Fruit fly (Drosophila melanogaster) whole organism, embryonic: ENCODE measurements around the gene Rlb1.

Experiments used
- Abd-B ChIP-seq: fragments of 200-800 bp; sonication (Bioruptor generic); optimal IDR thresholded peaks from 2 replicates; lab custom pipeline; 2018; ENCODE audit warnings: missing biosample characterization, mild to moderate bottlenecking, missing genetic modification characterization, moderate library complexity
- CG10959 ChIP-seq: fragments of 200-800 bp; sonication (Bioruptor generic); IDR thresholded peaks from 2 replicates; pipeline ENCODE4 v1.3.6; 2022; ENCODE audit warnings: missing biosample characterization, missing genetic modification characterization
- CG11560 ChIP-seq: fragments of 200-800 bp; sonication (Bioruptor generic); IDR thresholded peaks from 3 replicates; pipeline ENCODE4 v1.3.6; 2022; ENCODE audit warnings: missing biosample characterization, missing genetic modification characterization
- CG12236 ChIP-seq: fragments of 200-800 bp; sonication (Bioruptor generic); optimal IDR thresholded peaks from 2 replicates; lab custom pipeline; 2016; ENCODE audit warnings: missing biosample characterization, missing genetic modification characterization
- CG14014 ChIP-seq: fragments of 200-800 bp; sonication (Bioruptor generic); IDR thresholded peaks from 2 replicates; pipeline ENCODE4 v1.3.6; 2022; ENCODE audit warnings: missing biosample characterization, missing genetic modification characterization
- CG15601 ChIP-seq: fragments of 200-800 bp; sonication (Bioruptor generic); optimal IDR thresholded peaks from 3 replicates; lab custom pipeline; 2019; ENCODE audit warnings: missing biosample characterization, mild to moderate bottlenecking, missing genetic modification characterization, moderate library complexity
- CG16779 ChIP-seq: fragments of 200-800 bp; sonication (Bioruptor generic); IDR thresholded peaks from 2 replicates; pipeline ENCODE4 v1.3.6; 2022; ENCODE audit warnings: missing biosample characterization, missing genetic modification characterization
- CG17328 ChIP-seq: fragments of 200-800 bp; sonication (Bioruptor generic); IDR thresholded peaks from 2 replicates; pipeline ENCODE4 v1.3.6; 2022; ENCODE audit warnings: missing biosample characterization, missing genetic modification characterization
- CG18764 ChIP-seq: fragments of 200-800 bp; sonication (Bioruptor generic); optimal IDR thresholded peaks from 3 replicates; lab custom pipeline; 2016; ENCODE audit warnings: missing biosample characterization, missing genetic modification characterization
- CG2129 ChIP-seq: fragments of 200-800 bp; sonication (Bioruptor generic); IDR thresholded peaks from 2 replicates; pipeline ENCODE4 v1.3.6; 2022; ENCODE audit warnings: missing biosample characterization, missing genetic modification characterization; ENCODE audit not compliant: partially characterized antibody
- CG4854 ChIP-seq: fragments of 200-800 bp; sonication (Bioruptor generic); optimal IDR thresholded peaks from 2 replicates; lab custom pipeline; 2016; ENCODE audit warnings: missing biosample characterization, missing genetic modification characterization, inconsistent platforms
- CG7745 ChIP-seq: fragments of 200-800 bp; sonication (Bioruptor generic); optimal IDR thresholded peaks from 2 replicates; lab custom pipeline; 2018; ENCODE audit warnings: missing biosample characterization, mild to moderate bottlenecking, missing genetic modification characterization, moderate library complexity
- CG8359 ChIP-seq: fragments of 200-800 bp; sonication (Bioruptor generic); optimal IDR thresholded peaks from 2 replicates; lab custom pipeline; 2017; ENCODE audit warnings: missing biosample characterization, mild to moderate bottlenecking, missing genetic modification characterization, borderline replicate concordance
- CG9727 ChIP-seq: fragments of 200-800 bp; sonication (Bioruptor generic); optimal IDR thresholded peaks from 3 replicates; lab custom pipeline; 2017; ENCODE audit warnings: missing biosample characterization, mild to moderate bottlenecking, missing genetic modification characterization
- CG9797 ChIP-seq: fragments of 200-800 bp; sonication (Bioruptor generic); optimal IDR thresholded peaks from 3 replicates; lab custom pipeline; 2018; ENCODE audit warnings: missing biosample characterization, mild to moderate bottlenecking, missing genetic modification characterization
- D19B ChIP-seq: fragments of 200-800 bp; sonication (Bioruptor generic); optimal IDR thresholded peaks from 2 replicates; lab custom pipeline; 2017; ENCODE audit warnings: missing biosample characterization, mild to moderate bottlenecking, missing genetic modification characterization
- Doc3 ChIP-seq: fragments of 200-800 bp; sonication (Bioruptor generic); IDR thresholded peaks from 3 replicates; pipeline ENCODE4 v1.3.6; 2022; ENCODE audit warnings: missing biosample characterization, missing genetic modification characterization; ENCODE audit not compliant: partially characterized antibody
- Dref ChIP-seq: fragments of 200-800 bp; sonication (Bioruptor generic); IDR thresholded peaks from 2 replicates; pipeline ENCODE4 v1.3.6; 2022; ENCODE audit warnings: missing biosample characterization, missing genetic modification characterization
- Elba2 ChIP-seq: fragments of 200-800 bp; sonication (Bioruptor generic); optimal IDR thresholded peaks from 3 replicates; lab custom pipeline; 2016; ENCODE audit warnings: missing biosample characterization, missing genetic modification characterization
- Fer3 ChIP-seq: fragments of 200-800 bp; sonication (Bioruptor generic); optimal IDR thresholded peaks from 2 replicates; lab custom pipeline; 2018; ENCODE audit warnings: missing biosample characterization, mild to moderate bottlenecking, missing genetic modification characterization, moderate library complexity
- GATAe ChIP-seq: fragments of 200-800 bp; sonication (Bioruptor generic); conservative IDR thresholded peaks from 2 replicates; pipeline ENCODE4 v1.3.6; 2022; ENCODE audit warnings: missing biosample characterization, missing genetic modification characterization
- Gug ChIP-seq: fragments of 200-800 bp; sonication (Bioruptor generic); IDR thresholded peaks from 4 replicates; pipeline ENCODE4 v1.3.6; 2022; ENCODE audit warnings: missing biosample characterization, missing genetic modification characterization
- Med ChIP-seq: fragments of 200-800 bp; sonication (Bioruptor generic); peaks from one replicate; lab custom pipeline; 2016; ENCODE audit warnings: missing biosample characterization, missing genetic modification characterization, mild to moderate bottlenecking, inconsistent platforms, moderate library complexity
- NFAT ChIP-seq: fragments of 200-800 bp; sonication (Bioruptor generic); IDR thresholded peaks from 2 replicates; pipeline ENCODE4 v1.3.6; 2022; ENCODE audit warnings: missing biosample characterization, missing genetic modification characterization
- Oli ChIP-seq: fragments of 200-800 bp; sonication (Bioruptor generic); optimal IDR thresholded peaks from 2 replicates; lab custom pipeline; 2018; ENCODE audit warnings: missing biosample characterization, mild to moderate bottlenecking, missing genetic modification characterization, moderate library complexity
- PHDP ChIP-seq: fragments of 200-800 bp; sonication (Bioruptor generic); optimal IDR thresholded peaks from 3 replicates; lab custom pipeline; 2018; ENCODE audit warnings: missing biosample characterization, mild to moderate bottlenecking, missing genetic modification characterization, moderate library complexity
- Rfx ChIP-seq: fragments of 200-800 bp; sonication (Bioruptor generic); IDR thresholded peaks from 2 replicates; pipeline ENCODE4 v1.3.6; 2022; ENCODE audit warnings: missing biosample characterization, missing genetic modification characterization
- Rx ChIP-seq: fragments of 200-800 bp; sonication (Bioruptor generic); IDR thresholded peaks from 2 replicates; pipeline ENCODE4 v1.3.6; 2022; ENCODE audit warnings: missing biosample characterization, missing genetic modification characterization
- Stat92E ChIP-seq, 3 experiments: fragments of >200 bp in 2 of 3; fragments of 200-800 bp in 1 of 3; sonication (Bioruptor generic) in 1 of 3; optimal IDR thresholded peaks; 2 replicates each; lab custom pipeline; 2017 to 2019; ENCODE audit warnings: missing biosample characterization in 3 of 3, missing genetic modification characterization in 3 of 3, mild to moderate bottlenecking in 1 of 3, moderate library complexity in 1 of 3
- amos ChIP-seq: fragments of 200-800 bp; sonication (Bioruptor generic); IDR thresholded peaks from 2 replicates; pipeline ENCODE4 v1.3.6; 2022; ENCODE audit warnings: missing biosample characterization, missing genetic modification characterization; ENCODE audit not compliant: partially characterized antibody
- ash1 ChIP-seq: fragments of 200-800 bp; sonication (Bioruptor generic); optimal IDR thresholded peaks from 2 replicates; lab custom pipeline; 2018; ENCODE audit warnings: missing biosample characterization, mild to moderate bottlenecking, missing genetic modification characterization
- bbx ChIP-seq: fragments of 200-800 bp; sonication (Bioruptor generic); IDR thresholded peaks from 2 replicates; pipeline ENCODE4 v1.3.6; 2022; ENCODE audit warnings: missing biosample characterization, missing genetic modification characterization; ENCODE audit not compliant: partially characterized antibody
- caup ChIP-seq: fragments of 200-800 bp; sonication (Bioruptor generic); optimal IDR thresholded peaks from 3 replicates; lab custom pipeline; 2017; ENCODE audit warnings: missing biosample characterization, mild to moderate bottlenecking, missing genetic modification characterization, moderate library complexity; ENCODE audit not compliant: severe bottlenecking
- fd64A ChIP-seq: fragments of 200-800 bp; sonication (Bioruptor generic); optimal IDR thresholded peaks from 3 replicates; lab custom pipeline; 2018; ENCODE audit warnings: missing biosample characterization, mild to moderate bottlenecking, missing genetic modification characterization
- fd96Cb ChIP-seq: fragments of 200-800 bp; sonication (Bioruptor generic); optimal IDR thresholded peaks from 2 replicates; lab custom pipeline; 2018; ENCODE audit warnings: missing biosample characterization, mild to moderate bottlenecking, missing genetic modification characterization, moderate library complexity
- fru ChIP-seq: fragments of >200 bp; optimal IDR thresholded peaks from 2 replicates; lab custom pipeline; 2017
- hb ChIP-seq: fragments of 200-800 bp; sonication (Bioruptor generic); IDR thresholded peaks from 3 replicates; pipeline ENCODE4 v1.3.6; 2022; ENCODE audit warnings: missing biosample characterization, missing genetic modification characterization; ENCODE audit not compliant: partially characterized antibody
- inv ChIP-seq: fragments of 200-800 bp; sonication (Bioruptor generic); IDR thresholded peaks from 2 replicates; pipeline ENCODE4 v1.3.6; 2022; ENCODE audit warnings: missing biosample characterization, missing genetic modification characterization; ENCODE audit not compliant: partially characterized antibody
- jigr1 ChIP-seq: fragments of 200-800 bp; sonication (Bioruptor generic); IDR thresholded peaks from 3 replicates; pipeline ENCODE4 v1.3.6; 2022; ENCODE audit warnings: missing biosample characterization, missing genetic modification characterization
- mam ChIP-seq: fragments of 200-800 bp; sonication (Bioruptor generic); optimal IDR thresholded peaks from 3 replicates; lab custom pipeline; 2016; ENCODE audit warnings: missing biosample characterization, missing genetic modification characterization
- pros ChIP-seq: fragments of 200-800 bp; sonication (Bioruptor generic); optimal IDR thresholded peaks from 3 replicates; lab custom pipeline; 2019; ENCODE audit warnings: missing biosample characterization, mild to moderate bottlenecking, missing genetic modification characterization, moderate library complexity
- ro ChIP-seq: fragments of 200-800 bp; sonication (Bioruptor generic); IDR thresholded peaks from 2 replicates; pipeline ENCODE4 v1.3.6; 2022; ENCODE audit warnings: missing biosample characterization, missing genetic modification characterization
- sens-2 ChIP-seq: fragments of 200-800 bp; sonication (Bioruptor generic); IDR thresholded peaks from 2 replicates; pipeline ENCODE4 v1.3.6; 2022; ENCODE audit warnings: missing biosample characterization, missing genetic modification characterization
- stc ChIP-seq: fragments of 200-800 bp; sonication (Bioruptor generic); IDR thresholded peaks from 2 replicates; pipeline ENCODE4 v1.3.6; 2022; ENCODE audit warnings: missing biosample characterization, missing genetic modification characterization
- tap ChIP-seq: fragments of 200-800 bp; optimal IDR thresholded peaks from 3 replicates; lab custom pipeline; 2019; ENCODE audit warnings: missing biosample characterization, mild to moderate bottlenecking, missing genetic modification characterization, moderate library complexity
- tup ChIP-seq: fragments of 200-800 bp; sonication (Bioruptor generic); optimal IDR thresholded peaks from 2 replicates; lab custom pipeline; 2016; ENCODE audit warnings: missing biosample characterization, mild to moderate bottlenecking, missing genetic modification characterization, moderate library complexity
- wdn ChIP-seq: fragments of 200-800 bp; sonication (Bioruptor generic); IDR thresholded peaks from 2 replicates; pipeline ENCODE4 v1.3.6; 2022; ENCODE audit warnings: missing biosample characterization, missing genetic modification characterization
- zf30C ChIP-seq: fragments of 200-800 bp; sonication (Bioruptor generic); optimal IDR thresholded peaks from 3 replicates; lab custom pipeline; 2018; ENCODE audit warnings: missing biosample characterization, mild to moderate bottlenecking, missing genetic modification characterization

The Rlb1 gene

DNA sequence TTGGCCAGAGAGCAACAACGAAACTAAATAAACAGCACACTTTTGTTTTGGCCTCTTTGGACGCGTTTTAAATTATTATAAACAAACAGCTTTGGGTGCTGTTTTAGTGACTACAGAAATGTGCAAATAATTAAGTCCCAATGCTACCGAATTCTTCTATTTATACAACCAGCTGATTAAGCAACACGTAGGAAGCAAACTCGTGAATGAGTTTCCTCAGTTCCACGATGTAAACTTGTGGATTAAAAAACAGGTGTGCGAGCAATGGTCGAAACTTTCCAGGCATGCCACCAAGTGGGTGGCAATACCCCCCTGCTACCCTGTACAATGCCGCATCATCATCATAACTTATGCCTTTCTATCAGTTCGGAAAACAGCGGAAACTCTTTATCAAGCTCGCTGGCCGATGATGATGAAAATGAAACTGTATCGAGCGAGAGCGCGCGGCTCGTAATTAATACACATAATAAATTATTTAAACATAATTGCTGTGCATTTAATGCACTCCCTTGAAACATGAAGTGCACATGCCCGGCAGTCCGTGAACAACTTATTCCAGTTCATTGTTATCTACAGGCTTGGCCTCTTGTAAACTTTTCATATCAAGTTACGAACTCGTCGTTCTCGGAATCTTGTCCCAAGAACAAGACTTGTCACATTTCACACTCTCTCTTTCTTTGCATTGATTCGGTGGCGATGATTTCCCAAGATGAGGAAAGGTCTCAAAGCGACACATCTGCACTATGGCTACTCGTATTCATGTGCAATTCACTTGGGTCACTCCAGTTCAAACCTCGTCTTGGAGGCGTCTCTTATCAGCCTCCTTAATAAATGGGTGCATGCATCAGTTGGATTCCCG, 12.7 kb upstream of the Rlb1 start (continued):
- TF ChIP-seq fd64A (GFP tag; lab: Kevin White, UChicago) = no peak
- TF ChIP-seq Rfx (GFP tag; lab: Robert Waterston, UW) = peak; percentile 43; the same call in 1 of the 2 replicates
- no peak for TF ChIP-seq caup (GFP tag; lab: Kevin White, UChicago)
- TF ChIP-seq ro (GFP tag; lab: Robert Waterston, UW) = no peak
- TF ChIP-seq Oli (tag; lab: Kevin White, UChicago) = no peak
- no peak for TF ChIP-seq bbx (GFP tag; lab: Robert Waterston, UW)
- 0 out of 2 replicates have a peak, but pooled peaks have one; percentile 55 for TF ChIP-seq CG16779 (GFP tag; lab: Robert Waterston, UW)
- TF ChIP-seq GATAe (GFP tag; lab: Robert Waterston, UW) = no peak
- TF ChIP-seq Dref = no peak
- TF ChIP-seq D19B (GFP tag; lab: Kevin White, UChicago) = peak; percentile 84
- peak; percentile 38; the same call in 1 of the 2 replicates for TF ChIP-seq NFAT
- TF ChIP-seq CG4854 (GFP tag; lab: Kevin White, UChicago) = no peak
- TF ChIP-seq CG18764 (GFP tag; lab: Kevin White, UChicago) = no peak
- TF ChIP-seq Med = peak; percentile 66
- TF ChIP-seq fd96Cb = no peak
- TF ChIP-seq tap (tag; lab: Kevin White, UChicago) = no peak
- no peak for TF ChIP-seq CG7745 (tag; lab: Kevin White, UChicago)
- TF ChIP-seq jigr1 (GFP tag; lab: Robert Waterston, UW) = no peak
- TF ChIP-seq CG14014 (GFP tag; lab: Robert Waterston, UW) = no peak
- TF ChIP-seq CG2129 (GFP tag; lab: Robert Waterston, UW) = no peak
- TF ChIP-seq ash1 (GFP tag; lab: Kevin White, UChicago) = no peak
- TF ChIP-seq Elba2 (GFP tag; lab: Kevin White, UChicago) = no peak
- TF ChIP-seq hb (GFP tag; lab: Robert Waterston, UW) = no peak
- no peak for TF ChIP-seq sens-2 (GFP tag; lab: Robert Waterston, UW)
- TF ChIP-seq tup (GFP tag; lab: Kevin White, UChicago) = no peak
- TF ChIP-seq Doc3 (GFP tag; lab: Robert Waterston, UW) = no peak
- TF ChIP-seq mam (GFP tag; lab: Kevin White, UChicago) = peak; percentile 15
- 0 out of 2 replicates have a peak, but pooled peaks have one; percentile 24 for TF ChIP-seq stc
- TF ChIP-seq PHDP (tag; lab: Kevin White, UChicago) = no peak
- peak in 1 of 3 experiments; percentile 62 for TF ChIP-seq Stat92E (GFP tag; optimal IDR thresholded peaks at IDR 0.05; lab: Kevin White, UChicago)
- TF ChIP-seq wdn (GFP tag; lab: Robert Waterston, UW) = 0 out of 2 replicates have a peak, but pooled peaks have one; percentile 15
- TF ChIP-seq CG11560 (tag; lab: Robert Waterston, UW) = no peak
- peak; percentile 70 for TF ChIP-seq pros (GFP tag; lab: Kevin White, UChicago)
- TF ChIP-seq Gug (GFP tag; lab: Robert Waterston, UW) = no peak
- no peak for TF ChIP-seq Fer3 (tag; lab: Kevin White, UChicago)
- TF ChIP-seq CG15601 (tag; lab: Kevin White, UChicago) = no peak
- TF ChIP-seq Rx (GFP tag; lab: Robert Waterston, UW) = 0 out of 2 replicates have a peak, but pooled peaks have one; percentile 15
- TF ChIP-seq CG8359 (GFP tag; lab: Kevin White, UChicago) = no peak
- TF ChIP-seq CG9727 = no peak
- no peak for TF ChIP-seq zf30C (GFP tag; lab: Kevin White, UChicago)
- no peak for TF ChIP-seq CG10959 (GFP tag; lab: Robert Waterston, UW)
- no peak for TF ChIP-seq fru (lab: Kevin White, UChicago)
- no peak for TF ChIP-seq amos
- TF ChIP-seq inv (GFP tag; lab: Robert Waterston, UW) = no peak
- no peak for TF ChIP-seq CG17328 (GFP tag; lab: Robert Waterston, UW)
- no peak for TF ChIP-seq CG9797 (GFP tag; lab: Kevin White, UChicago)
- no peak for TF ChIP-seq CG12236 (GFP tag; lab: Kevin White, UChicago)
- no peak for TF ChIP-seq Abd-B (GFP tag; lab: Kevin White, UChicago)
